Fruit fly (Drosophila melanogaster): ENCODE measurements around the gene CG3097.

The CG3097 gene

dm6 chrX:5751949-5752348 lies 18.6 kb downstream of the CG3097 start, which contains the start of gene CG15772:
TSS of gene CG15772 (plus strand) at chrX:5752249.
- TF ChIP-seq CG8301 (tag; optimal IDR thresholded peaks at IDR 0.05): no peak
- no peak for TF ChIP-seq fd96Ca (GFP tag; IDR thresholded peaks at IDR 0.05)
- no peak for TF ChIP-seq Ets98B (GFP tag; IDR thresholded peaks at IDR 0.05)
- no peak for TF ChIP-seq CG9948 (tag; optimal IDR thresholded peaks at IDR 0.05)

dm6 chrX:5746864-5747861 lies 23.4 kb downstream of the CG3097 start, which contains the start of the genes IntS6 and Rtel1:
TSS of gene IntS6 (minus strand) at chrX:5747254.
TSS of gene Rtel1 (plus strand) at chrX:5747747.
- peak; percentile 40 for TF ChIP-seq CG13204 (GFP tag; optimal IDR thresholded peaks at IDR 0.05)
- TF ChIP-seq CG8159 (tag; optimal IDR thresholded peaks at IDR 0.05): peak; percentile 89
- peak; percentile 86 for TF ChIP-seq Snoo (tag; optimal IDR thresholded peaks at IDR 0.05)
- TF ChIP-seq Pif1A (GFP tag; optimal IDR thresholded peaks at IDR 0.05): peak; percentile 88
- TF ChIP-seq CG32121 (GFP tag; IDR thresholded peaks at IDR 0.05): peak; percentile 85
- TF ChIP-seq rn (GFP tag; IDR thresholded peaks at IDR 0.05): peak; percentile 76
- peak; percentile 85 for TF ChIP-seq CG9948 (tag; optimal IDR thresholded peaks at IDR 0.05)
- peak; percentile 85 for TF ChIP-seq Pif1B (GFP tag; optimal IDR thresholded peaks at IDR 0.05)
- TF ChIP-seq CG14655 (GFP tag; optimal IDR thresholded peaks at IDR 0.05): peak; percentile 87
- TF ChIP-seq CG17806 (tag; optimal IDR thresholded peaks at IDR 0.05): peak; percentile 86
- TF ChIP-seq EcR (GFP tag; optimal IDR thresholded peaks at IDR 0.05): peak; percentile 45
- peak; percentile 76 for TF ChIP-seq CG12605 (GFP tag; IDR thresholded peaks at IDR 0.05)
- TF ChIP-seq Ets98B (GFP tag; IDR thresholded peaks at IDR 0.05): peak; percentile 84
- peak; percentile 89 for TF ChIP-seq fd96Ca (GFP tag; IDR thresholded peaks at IDR 0.05)
- TF ChIP-seq CG15710 (tag; optimal IDR thresholded peaks at IDR 0.05): peak; percentile 90
- TF ChIP-seq CG34367 (tag; optimal IDR thresholded peaks at IDR 0.05): peak; percentile 86
- TF ChIP-seq gl (tag; optimal IDR thresholded peaks at IDR 0.05): peak; percentile 77
- TF ChIP-seq D1 (tag; optimal IDR thresholded peaks at IDR 0.05): no peak
- TF ChIP-seq CG4496 (GFP tag; IDR thresholded peaks at IDR 0.05): peak; percentile 90
- TF ChIP-seq CG8301 (tag; optimal IDR thresholded peaks at IDR 0.05): peak; percentile 87
- peak; percentile 72 for TF ChIP-seq CG10348 (GFP tag; IDR thresholded peaks at IDR 0.05)

dm6 chrX:5745840-5746815 lies 24.5 kb downstream of the CG3097 start:
- peak; percentile 71 for TF ChIP-seq Pif1A (GFP tag; optimal IDR thresholded peaks at IDR 0.05)
- peak; percentile 87 for TF ChIP-seq fd96Ca (GFP tag; IDR thresholded peaks at IDR 0.05)
- TF ChIP-seq CG34367 (tag; optimal IDR thresholded peaks at IDR 0.05): peak; percentile 69
- peak; percentile 72 for TF ChIP-seq CG32121 (GFP tag; IDR thresholded peaks at IDR 0.05)
- TF ChIP-seq CG4496 (GFP tag; IDR thresholded peaks at IDR 0.05): peak; percentile 92
- peak; percentile 86 for TF ChIP-seq CG12605 (GFP tag; IDR thresholded peaks at IDR 0.05)
- peak; percentile 86 for TF ChIP-seq Ets98B (GFP tag; IDR thresholded peaks at IDR 0.05)
- peak; percentile 56 for TF ChIP-seq Pif1B (GFP tag; optimal IDR thresholded peaks at IDR 0.05)
- peak; percentile 75; the same call in 1 of the 2 replicates for TF ChIP-seq rn (GFP tag; IDR thresholded peaks at IDR 0.05)
- peak; percentile 56 for TF ChIP-seq CG9948 (tag; optimal IDR thresholded peaks at IDR 0.05)
- TF ChIP-seq CG8301 (tag; optimal IDR thresholded peaks at IDR 0.05): peak; percentile 75
- TF ChIP-seq CG17806 (tag; optimal IDR thresholded peaks at IDR 0.05): peak; percentile 57
- TF ChIP-seq CG10348 (GFP tag; IDR thresholded peaks at IDR 0.05): no peak; the same call in 1 of the 2 replicates
- peak; percentile 69 for TF ChIP-seq CG15710 (tag; optimal IDR thresholded peaks at IDR 0.05)
- no peak for TF ChIP-seq D1 (tag; optimal IDR thresholded peaks at IDR 0.05)
- peak; percentile 73 for TF ChIP-seq CG8159 (tag; optimal IDR thresholded peaks at IDR 0.05)
- TF ChIP-seq CG14655 (GFP tag; optimal IDR thresholded peaks at IDR 0.05): peak; percentile 76
- no peak for TF ChIP-seq EcR (GFP tag; optimal IDR thresholded peaks at IDR 0.05)
- TF ChIP-seq CG13204 (GFP tag; optimal IDR thresholded peaks at IDR 0.05): no peak
- TF ChIP-seq gl (tag; optimal IDR thresholded peaks at IDR 0.05): peak; percentile 50
- peak; percentile 66 for TF ChIP-seq Snoo (tag; optimal IDR thresholded peaks at IDR 0.05)

dm6 chrX:5744992-5745732 lies 25.4 kb downstream of the CG3097 start:
- TF ChIP-seq CG8301 (tag; optimal IDR thresholded peaks at IDR 0.05) (peak; percentile 20), Snoo (tag; optimal IDR thresholded peaks at IDR 0.05) (no peak), gl (tag; optimal IDR thresholded peaks at IDR 0.05) (no peak), CG32121 (GFP tag; IDR thresholded peaks at IDR 0.05) (0 out of 2 replicates have a peak, but pooled peaks have one; percentile 13), CG4496 (GFP tag; IDR thresholded peaks at IDR 0.05) (peak; percentile 42; the same call in 1 of the 3 replicates), D1 (tag; optimal IDR thresholded peaks at IDR 0.05) (no peak), CG8159 (tag; optimal IDR thresholded peaks at IDR 0.05) (no peak), EcR (GFP tag; optimal IDR thresholded peaks at IDR 0.05) (peak; percentile 46), CG13204 (GFP tag; optimal IDR thresholded peaks at IDR 0.05) (no peak), CG17806 (tag; optimal IDR thresholded peaks at IDR 0.05) (no peak), Pif1B (GFP tag; optimal IDR thresholded peaks at IDR 0.05) (peak; percentile 15), fd96Ca (GFP tag; IDR thresholded peaks at IDR 0.05) (peak; percentile 64; the same call in 2 of the 3 replicates), rn (GFP tag; IDR thresholded peaks at IDR 0.05) (no peak), Ets98B (GFP tag; IDR thresholded peaks at IDR 0.05) (peak; percentile 37; the same call in 1 of the 2 replicates), CG14655 (GFP tag; optimal IDR thresholded peaks at IDR 0.05) (peak; percentile 21), CG12605 (GFP tag; IDR thresholded peaks at IDR 0.05) (no peak), CG15710 (tag; optimal IDR thresholded peaks at IDR 0.05) (no peak), CG10348 (GFP tag; IDR thresholded peaks at IDR 0.05) (no peak)
